Worm (Caenorhabditis elegans): ENCODE measurements around the gene imp-2.
A peak's percentile ranks its signal among the peaks of the same experiment; 100 is the strongest.

The imp-2 gene

ce11 chrIV:11146962-11147470 lies 28.3 kb upstream of the imp-2 start, which contains the start of gene pigq-1 (continued):
- TF ChIP-seq madf-5 (GFP tag; IDR thresholded peaks at IDR 0.05) (0 out of 4 replicates have a peak, but pooled peaks of 1 of the 2 experiments have one; percentile 24), daf-16 (GFP tag; optimal IDR thresholded peaks at IDR 0.05) (peak in 1 of 2 experiments; percentile 40), daf-16 (tag; optimal IDR thresholded peaks at IDR 0.05) (peak; percentile 49), hlh-11 (tag; optimal IDR thresholded peaks at IDR 0.05) (no peak), dve-1 (tag; optimal IDR thresholded peaks at IDR 0.05; ENCODE audit: insufficient read depth) (peak; percentile 20), zfp-2 (tag; optimal IDR thresholded peaks at IDR 0.05) (peak; percentile 25), Y75B8A.6 (GFP tag; IDR thresholded peaks at IDR 0.05) (no peak), D1046.2 (GFP tag; IDR thresholded peaks at IDR 0.05) (no peak), mxl-3 (GFP tag; optimal IDR thresholded peaks at IDR 0.05) (no peak), ama-1 (optimal IDR thresholded peaks at IDR 0.05) (peak; percentile 89), F49E8.2 (tag; optimal IDR thresholded peaks at IDR 0.05; ENCODE audit: borderline replicate concordance) (peak; percentile 40), set-16 (GFP tag; IDR thresholded peaks at IDR 0.05) (no peak)

ce11 chrIV:11146492-11146891 lies 27.8 kb upstream of the imp-2 start:
- peak; percentile 98 for TF ChIP-seq aha-1 (tag)
- no peak for TF ChIP-seq lir-3 (tag; optimal IDR thresholded peaks at IDR 0.05)
- TF ChIP-seq ama-1 (optimal IDR thresholded peaks at IDR 0.05), result no peak
- no peak for TF ChIP-seq ctbp-1 (GFP tag; IDR thresholded peaks at IDR 0.05)
- no peak for TF ChIP-seq zfp-3 (GFP tag; conservative IDR thresholded peaks at IDR 0.05)
- no peak for TF ChIP-seq unc-62 (GFP tag; optimal IDR thresholded peaks at IDR 0.05 in 1 of 2)
- no peak for TF ChIP-seq unc-62 (tag; optimal IDR thresholded peaks at IDR 0.05)
- TF ChIP-seq spr-3 (GFP tag; optimal IDR thresholded peaks at IDR 0.05), result no peak
- TF ChIP-seq unc-130 (GFP tag; optimal IDR thresholded peaks at IDR 0.05), result no peak

- no peak for TF ChIP-seq F37D6.2 (tag; optimal IDR thresholded peaks at IDR 0.05)
- TF ChIP-seq dmd-6 (GFP tag; IDR thresholded peaks at IDR 0.05), result no peak
- no peak for TF ChIP-seq nhr-237 (tag; optimal IDR thresholded peaks at IDR 0.05)
- TF ChIP-seq ZK337.2 (GFP tag; IDR thresholded peaks at IDR 0.05), result no peak
- 0 out of 2 replicates have a peak, but pooled peaks have one; percentile 6 for TF ChIP-seq Y48G9A.11 (GFP tag; IDR thresholded peaks at IDR 0.05)
- TF ChIP-seq hmg-1.1 (GFP tag; IDR thresholded peaks at IDR 0.05), result no peak
- TF ChIP-seq nhr-111 (GFP tag; optimal IDR thresholded peaks at IDR 0.05), result no peak
- TF ChIP-seq mes-2 (tag; optimal IDR thresholded peaks at IDR 0.05; ENCODE audit: poor library complexity, severe bottlenecking), result no peak
- no peak for TF ChIP-seq unc-130 (GFP tag; optimal IDR thresholded peaks at IDR 0.05)
- TF ChIP-seq hlh-11 (tag; optimal IDR thresholded peaks at IDR 0.05), result no peak
- no peak for TF ChIP-seq mxl-2 (GFP tag; conservative IDR thresholded peaks at IDR 0.05)
- TF ChIP-seq mep-1 (tag; optimal IDR thresholded peaks at IDR 0.05), result no peak
- no peak for TF ChIP-seq lsy-2 (tag; optimal IDR thresholded peaks at IDR 0.05)
- no peak for TF ChIP-seq ceh-62 (tag; optimal IDR thresholded peaks at IDR 0.05)
- TF ChIP-seq tra-1 (GFP tag; IDR thresholded peaks at IDR 0.05), result no peak
- TF ChIP-seq F26F4.8 (GFP tag; conservative IDR thresholded peaks at IDR 0.05), result no peak
- peak; percentile 80 for TF ChIP-seq arid-1 (GFP tag; conservative IDR thresholded peaks at IDR 0.05)
- no peak for TF ChIP-seq ceh-20 (GFP tag; IDR thresholded peaks at IDR 0.05)
- peak; percentile 89 for TF ChIP-seq F49E8.2 (tag; optimal IDR thresholded peaks at IDR 0.05; ENCODE audit: borderline replicate concordance)
- TF ChIP-seq egl-43 (GFP tag; IDR thresholded peaks at IDR 0.05), result no peak
- TF ChIP-seq hif-1 (tag; optimal IDR thresholded peaks at IDR 0.05), result no peak
- TF ChIP-seq ztf-11 (tag; optimal IDR thresholded peaks at IDR 0.05), result no peak
- no peak for TF ChIP-seq ceh-82 (tag; optimal IDR thresholded peaks at IDR 0.05)
- TF ChIP-seq snpc-4 (tag; optimal IDR thresholded peaks at IDR 0.05), result no peak
- no peak for TF ChIP-seq spr-3 (GFP tag; optimal IDR thresholded peaks at IDR 0.05)
- TF ChIP-seq lin-38 (GFP tag; IDR thresholded peaks at IDR 0.05), result peak; percentile 62
- peak in 1 of 2 experiments; percentile 51 for TF ChIP-seq unc-62 (GFP tag; optimal IDR thresholded peaks at IDR 0.05 in 1 of 2)
- no peak for TF ChIP-seq unc-62 (tag; optimal IDR thresholded peaks at IDR 0.05)
- no peak; the same call in 1 of the 2 replicates for TF ChIP-seq lin-1 (GFP tag; IDR thresholded peaks at IDR 0.05)
- no peak for TF ChIP-seq egl-27 (tag; optimal IDR thresholded peaks at IDR 0.05)
- TF ChIP-seq cey-2 (tag; optimal IDR thresholded peaks at IDR 0.05; ENCODE audit: borderline replicate concordance, insufficient read depth), result no peak
- no peak for TF ChIP-seq zip-2 (tag; optimal IDR thresholded peaks at IDR 0.05)
- 0 out of 2 replicates have a peak, but pooled peaks have one; percentile 30 for TF ChIP-seq zfp-3 (GFP tag; conservative IDR thresholded peaks at IDR 0.05)
- no peak for TF ChIP-seq Y105C5A.15 (GFP tag; IDR thresholded peaks at IDR 0.05)
These were observed 27.2 kb upstream of the imp-2 start for ce11 chrIV:11145929-11146339.
